Worm (Caenorhabditis elegans) whole organism, L4 larva: Measurements from ENCODE around the gene dolk-1.
A peak's percentile ranks its signal among the peaks of the same experiment; 100 is the strongest.

Source experiments
- D1046.2 ChIP-seq: fragments of 200-800 bp; sonication (Bioruptor generic); IDR thresholded peaks from 2 replicates; pipeline ENCODE4 v1.3.6; 2022; ENCODE audit warnings: missing genetic modification characterization, missing compliant biosample characterization
- F10B5.3 ChIP-seq: sonication (generic microtip); optimal IDR thresholded peaks from 2 replicates; lab custom pipeline; 2016; ENCODE audit warnings: mild to moderate bottlenecking, missing genetic modification characterization, missing compliant biosample characterization
- F26F4.8 ChIP-seq: fragments of 200-800 bp; sonication (Bioruptor generic); conservative IDR thresholded peaks from 2 replicates; pipeline ENCODE4 v1.3.6; 2022; ENCODE audit warnings: missing genetic modification characterization, missing compliant biosample characterization
- F37D6.2 ChIP-seq: sonication (generic microtip); optimal IDR thresholded peaks from 2 replicates; lab custom pipeline; 2016; ENCODE audit warnings: mild to moderate bottlenecking, missing genetic modification characterization, missing compliant biosample characterization
- F44E2.7 ChIP-seq: fragments of 200-800 bp; sonication (Bioruptor generic); IDR thresholded peaks from 2 replicates; pipeline ENCODE4 v2.1.2; 2022; ENCODE audit warnings: missing genetic modification characterization, missing compliant biosample characterization
- F49E8.2 ChIP-seq: sonication (generic microtip); optimal IDR thresholded peaks from 2 replicates; lab custom pipeline; 2016; ENCODE audit warnings: missing compliant biosample characterization, mild to moderate bottlenecking, missing genetic modification characterization, borderline replicate concordance
- R02D3.7 ChIP-seq: fragments of 150-350 bp; sonication (generic microtip); optimal IDR thresholded peaks from 3 replicates; lab custom pipeline; 2014; ENCODE audit warnings: missing biosample characterization, missing genetic modification characterization
- T20F7.1 ChIP-seq: fragments of 200-800 bp; sonication (Bioruptor generic); optimal IDR thresholded peaks from 2 replicates; lab custom pipeline; 2018; ENCODE audit warnings: mild to moderate bottlenecking, missing genetic modification characterization, missing compliant biosample characterization
- Y5F2A.4 ChIP-seq: fragments of 200-800 bp; sonication (Bioruptor generic); optimal IDR thresholded peaks from 2 replicates; lab custom pipeline; 2018; ENCODE audit warnings: mild to moderate bottlenecking, missing genetic modification characterization, missing compliant biosample characterization
- Y75B8A.6 ChIP-seq: fragments of 200-800 bp; sonication (Bioruptor generic); IDR thresholded peaks from 2 replicates; pipeline ENCODE4 v1.3.6; 2022; ENCODE audit warnings: missing genetic modification reagents, missing genetic modification characterization, missing compliant biosample characterization
- ZK337.2 ChIP-seq: fragments of 200-800 bp; sonication (Bioruptor generic); IDR thresholded peaks from 2 replicates; pipeline ENCODE4 v1.3.6; 2022; ENCODE audit warnings: missing genetic modification reagents, missing genetic modification characterization, missing compliant biosample characterization
- aha-1 ChIP-seq: fragments of 150-350 bp; peaks from one replicate; lab custom pipeline; 2014; ENCODE audit warnings: missing biosample characterization, missing genetic modification characterization
- ama-1 ChIP-seq: fragments of 150-350 bp; optimal IDR thresholded peaks from 2 replicates; lab custom pipeline; 2014; ENCODE audit warnings: inconsistent platforms, mixed read lengths
- attf-4 ChIP-seq: sonication (generic microtip); optimal IDR thresholded peaks from 3 replicates; lab custom pipeline; 2017; ENCODE audit warnings: missing biosample characterization, missing genetic modification characterization
- ceh-28 ChIP-seq: fragments of 150-350 bp; optimal IDR thresholded peaks from 2 replicates; lab custom pipeline; 2014; ENCODE audit warnings: missing biosample characterization, missing genetic modification reagents, missing genetic modification characterization
- ceh-32 ChIP-seq: sonication (generic microtip); optimal IDR thresholded peaks from 2 replicates; lab custom pipeline; 2016; ENCODE audit warnings: mild to moderate bottlenecking, missing genetic modification characterization, missing compliant biosample characterization; ENCODE audit not compliant: poor library complexity
- ctbp-1 ChIP-seq: fragments of 200-800 bp; sonication (Bioruptor generic); IDR thresholded peaks from 2 replicates; pipeline ENCODE4 v1.3.6; 2022; ENCODE audit warnings: missing genetic modification reagents, missing genetic modification characterization, missing compliant biosample characterization
- daf-16 ChIP-seq, 3 experiments: sonication (generic microtip); optimal IDR thresholded peaks; 2 replicates each; lab custom pipeline; 2016 to 2017; ENCODE audit warnings: missing genetic modification characterization in 3 of 3, missing genetic modification reagents in 3 of 3, mild to moderate bottlenecking in 2 of 3, missing compliant biosample characterization in 2 of 3, missing biosample characterization in 1 of 3, moderate library complexity in 1 of 3
- daf-19 ChIP-seq: fragments of 200-800 bp; sonication (Bioruptor generic); conservative IDR thresholded peaks from 2 replicates; pipeline ENCODE4 v1.3.6; 2022; ENCODE audit warnings: missing genetic modification characterization, missing compliant biosample characterization
- daf-8 ChIP-seq: fragments of 200-800 bp; sonication (Bioruptor generic); IDR thresholded peaks from 2 replicates; pipeline ENCODE4 v1.3.6; 2022; ENCODE audit warnings: missing genetic modification characterization, missing compliant biosample characterization
- dpl-1 ChIP-seq: fragments of 150-350 bp; optimal IDR thresholded peaks from 2 replicates; lab custom pipeline; 2014; ENCODE audit warnings: missing biosample characterization, missing genetic modification reagents, missing genetic modification characterization
- egl-27 ChIP-seq: sonication (generic microtip); optimal IDR thresholded peaks from 3 replicates; lab custom pipeline; 2017; ENCODE audit warnings: missing biosample characterization, missing genetic modification reagents, missing genetic modification characterization
- fos-1 ChIP-seq: fragments of 150-350 bp; optimal IDR thresholded peaks from 2 replicates; lab custom pipeline; 2014; ENCODE audit warnings: missing biosample characterization, missing genetic modification characterization
- hlh-11 ChIP-seq: fragments of 200-800 bp; sonication (Bioruptor generic); optimal IDR thresholded peaks from 2 replicates; lab custom pipeline; 2018; ENCODE audit warnings: mild to moderate bottlenecking, missing genetic modification characterization, missing compliant biosample characterization
- hmg-1.1 ChIP-seq: fragments of 200-800 bp; sonication (Bioruptor generic); IDR thresholded peaks from 2 replicates; pipeline ENCODE4 v1.3.6; 2022; ENCODE audit warnings: missing genetic modification reagents, missing genetic modification characterization, missing compliant biosample characterization
- jun-1 ChIP-seq: fragments of 150-350 bp; optimal IDR thresholded peaks from 2 replicates; lab custom pipeline; 2014; ENCODE audit warnings: missing biosample characterization, missing genetic modification reagents, missing genetic modification characterization
- lin-1 ChIP-seq: fragments of 200-800 bp; sonication (Bioruptor generic); IDR thresholded peaks from 2 replicates; pipeline ENCODE4 v1.3.6; 2022; ENCODE audit warnings: missing genetic modification reagents, missing genetic modification characterization, missing compliant biosample characterization
- lin-29 ChIP-seq: fragments of 200-800 bp; sonication (Bioruptor generic); IDR thresholded peaks from 2 replicates; pipeline ENCODE4 v1.3.6; 2022; ENCODE audit warnings: missing genetic modification reagents, missing genetic modification characterization, missing compliant biosample characterization
- madf-5 ChIP-seq, 2 experiments: fragments of 200-800 bp; sonication (Bioruptor generic); IDR thresholded peaks; 2 replicates each; pipeline ENCODE4 v1.3.6; 2022; ENCODE audit warnings: missing compliant biosample characterization in 2 of 2, missing genetic modification characterization in 2 of 2
- mdl-1 ChIP-seq, 2 experiments: fragments of 150-350 bp in 1 of 2; sonication (generic microtip) in 1 of 2; optimal IDR thresholded peaks; 2 replicates each; lab custom pipeline; 2014 to 2017; ENCODE audit warnings: missing biosample characterization in 2 of 2, missing genetic modification characterization in 2 of 2
- mdt-29 ChIP-seq: fragments of 200-800 bp; sonication (Bioruptor generic); IDR thresholded peaks from 2 replicates; pipeline ENCODE4 v1.3.6; 2022; ENCODE audit warnings: missing genetic modification reagents, missing genetic modification characterization, missing compliant biosample characterization
- mes-2 ChIP-seq: sonication (generic microtip); optimal IDR thresholded peaks from 2 replicates; lab custom pipeline; 2016; ENCODE audit warnings: missing genotype, mild to moderate bottlenecking, missing genetic modification characterization, missing compliant biosample characterization; ENCODE audit not compliant: poor library complexity, severe bottlenecking
- mxl-2 ChIP-seq: fragments of 200-800 bp; sonication (Bioruptor generic); conservative IDR thresholded peaks from 2 replicates; pipeline ENCODE4 v1.3.6; 2022; ENCODE audit warnings: missing genetic modification reagents, missing genetic modification characterization, missing compliant biosample characterization
- mxl-3 ChIP-seq: fragments of 200-800 bp; sonication (Bioruptor generic); optimal IDR thresholded peaks from 2 replicates; lab custom pipeline; 2018; ENCODE audit warnings: mild to moderate bottlenecking, missing genetic modification characterization, missing compliant biosample characterization
- nhr-10 ChIP-seq: fragments of 150-350 bp; optimal IDR thresholded peaks from 2 replicates; lab custom pipeline; 2014; ENCODE audit warnings: missing biosample characterization, missing genetic modification characterization
- nhr-11 ChIP-seq: fragments of 150-350 bp; optimal IDR thresholded peaks from 2 replicates; lab custom pipeline; 2014; ENCODE audit warnings: missing biosample characterization, missing genetic modification characterization
- nhr-28 ChIP-seq: fragments of 150-350 bp; optimal IDR thresholded peaks from 2 replicates; lab custom pipeline; 2014; ENCODE audit warnings: missing biosample characterization, missing genetic modification characterization
- nhr-41 ChIP-seq: fragments of 200-800 bp; sonication (Bioruptor generic); IDR thresholded peaks from 2 replicates; pipeline ENCODE4 v1.3.6; 2022; ENCODE audit warnings: missing genetic modification reagents, missing genetic modification characterization, missing compliant biosample characterization
- nhr-48 ChIP-seq: sonication (generic microtip); optimal IDR thresholded peaks from 2 replicates; lab custom pipeline; 2016; ENCODE audit warnings: mild to moderate bottlenecking, missing genetic modification characterization, missing compliant biosample characterization
- nhr-6 ChIP-seq: fragments of 150-350 bp; optimal IDR thresholded peaks from 2 replicates; lab custom pipeline; 2014; ENCODE audit warnings: missing biosample characterization, missing genetic modification characterization
- nhr-76 ChIP-seq: fragments of 150-350 bp; optimal IDR thresholded peaks from 2 replicates; lab custom pipeline; 2014; ENCODE audit warnings: missing biosample characterization, missing genetic modification characterization
- nhr-77 ChIP-seq: fragments of 150-350 bp; optimal IDR thresholded peaks from 2 replicates; lab custom pipeline; 2014; ENCODE audit warnings: missing biosample characterization, missing genetic modification characterization
- rbr-2 ChIP-seq: sonication (generic microtip); optimal IDR thresholded peaks from 2 replicates; lab custom pipeline; 2016; ENCODE audit warnings: missing genotype, missing genetic modification characterization, missing compliant biosample characterization
- saeg-2 ChIP-seq: fragments of 200-800 bp; sonication (Bioruptor generic); IDR thresholded peaks from 2 replicates; pipeline ENCODE4 v1.3.6; 2022; ENCODE audit warnings: missing genetic modification reagents, missing genetic modification characterization, missing compliant biosample characterization
- skn-1 ChIP-seq: fragments of 150-350 bp; optimal IDR thresholded peaks from 2 replicates; lab custom pipeline; 2014; ENCODE audit warnings: missing biosample characterization, missing genetic modification characterization
- snpc-1.2 ChIP-seq: fragments of 200-800 bp; sonication (Bioruptor generic); IDR thresholded peaks from 2 replicates; pipeline ENCODE4 v1.3.6; 2022; ENCODE audit warnings: missing genetic modification reagents, missing genetic modification characterization, missing compliant biosample characterization
- snpc-4 ChIP-seq: fragments of 150-350 bp; optimal IDR thresholded peaks from 2 replicates; lab custom pipeline; 2014; ENCODE audit warnings: missing biosample characterization, missing genetic modification characterization
- spr-1 ChIP-seq: sonication (generic microtip); optimal IDR thresholded peaks from 2 replicates; lab custom pipeline; 2016; ENCODE audit warnings: mild to moderate bottlenecking, missing genetic modification characterization, missing compliant biosample characterization
- spr-3 ChIP-seq: fragments of 200-800 bp; sonication (Bioruptor generic); optimal IDR thresholded peaks from 2 replicates; lab custom pipeline; 2018; ENCODE audit warnings: mild to moderate bottlenecking, missing genetic modification characterization, missing compliant biosample characterization
- unc-130 ChIP-seq: sonication (generic microtip); optimal IDR thresholded peaks from 2 replicates; lab custom pipeline; 2016; ENCODE audit warnings: missing genetic modification reagents, missing genetic modification characterization, missing compliant biosample characterization
- vab-7 ChIP-seq: fragments of 200-800 bp; sonication (Bioruptor generic); IDR thresholded peaks from 2 replicates; pipeline ENCODE4 v1.3.6; 2022; ENCODE audit warnings: missing genetic modification reagents, missing genetic modification characterization, missing compliant biosample characterization
- zag-1 ChIP-seq: fragments of 150-350 bp; optimal IDR thresholded peaks from 2 replicates; lab custom pipeline; 2014; ENCODE audit warnings: missing biosample characterization, missing genetic modification characterization
- zip-2 ChIP-seq: fragments of 150-350 bp; optimal IDR thresholded peaks from 2 replicates; lab custom pipeline; 2014; ENCODE audit warnings: missing biosample characterization, missing genetic modification characterization
- ztf-11 ChIP-seq: fragments of 150-350 bp; optimal IDR thresholded peaks from 2 replicates; lab custom pipeline; 2014; ENCODE audit warnings: missing biosample characterization, missing genetic modification characterization

The dolk-1 gene

ce11 chrIII:11947527-11947926 lies 14.1 kb upstream of the dolk-1 start (continued):
- TF ChIP-seq F10B5.3 (tag; lab: Kevin White, UChicago) (no peak), F37D6.2 (tag; lab: Kevin White, UChicago) (no peak), egl-27 (tag; lab: Kevin White, UChicago) (no peak), madf-5 (GFP tag; IDR thresholded peaks at IDR 0.05; lab: Robert Waterston, UW) (no peak), daf-8 (GFP tag; lab: Robert Waterston, UW) (no peak), mxl-2 (GFP tag; lab: Robert Waterston, UW) (no peak), skn-1 (tag; lab: Kevin White, UChicago) (no peak), F44E2.7 (GFP tag; lab: Robert Waterston, UW) (no peak), jun-1 (no peak), ctbp-1 (GFP tag; lab: Robert Waterston, UW) (no peak), nhr-6 (tag; lab: Kevin White, UChicago) (peak; percentile 69), T20F7.1 (no peak), F26F4.8 (GFP tag; lab: Robert Waterston, UW) (no peak), mxl-3 (GFP tag; lab: Kevin White, UChicago) (no peak), ztf-11 (tag; lab: Kevin White, UChicago) (no peak), unc-130 (GFP tag; lab: Kevin White, UChicago) (no peak), ceh-32 (tag; lab: Kevin White, UChicago) (no peak), attf-4 (tag; lab: Kevin White, UChicago) (no peak), vab-7 (GFP tag; lab: Robert Waterston, UW) (no peak), daf-16 (GFP tag; optimal IDR thresholded peaks at IDR 0.05; lab: Kevin White, UChicago) (no peak), daf-16 (tag; optimal IDR thresholded peaks at IDR 0.05; lab: Kevin White, UChicago) (peak; percentile 64), hmg-1.1 (GFP tag; lab: Robert Waterston, UW) (no peak), nhr-41 (no peak), spr-3 (GFP tag; lab: Kevin White, UChicago) (no peak), Y5F2A.4 (GFP tag; lab: Kevin White, UChicago) (no peak), saeg-2 (no peak), nhr-48 (no peak), ZK337.2 (no peak), D1046.2 (GFP tag; lab: Robert Waterston, UW) (no peak), nhr-10 (tag; lab: Kevin White, UChicago) (no peak), hlh-11 (tag; lab: Kevin White, UChicago) (peak; percentile 62), daf-19 (no peak), zag-1 (tag; lab: Kevin White, UChicago) (no peak), mdt-29 (GFP tag; lab: Robert Waterston, UW) (no peak), F49E8.2 (no peak), aha-1 (tag; lab: Kevin White, UChicago) (no peak), R02D3.7 (no peak), lin-29 (GFP tag; lab: Robert Waterston, UW) (no peak), Y75B8A.6 (no peak), nhr-11 (no peak), mes-2 (tag; lab: Kevin White, UChicago) (peak; percentile 61), nhr-28 (tag; lab: Kevin White, UChicago) (peak; percentile 87), spr-1 (tag; lab: Kevin White, UChicago) (no peak), rbr-2 (tag; lab: Kevin White, UChicago) (no peak), fos-1 (tag; lab: Kevin White, UChicago) (no peak), ceh-28 (tag; lab: Kevin White, UChicago) (no peak), dpl-1 (GFP tag; lab: Kevin White, UChicago) (no peak), snpc-1.2 (no peak), nhr-76 (tag; lab: Kevin White, UChicago) (no peak), nhr-77 (no peak), zip-2 (no peak), lin-1 (GFP tag; lab: Robert Waterston, UW) (no peak), mdl-1 (tag; optimal IDR thresholded peaks at IDR 0.05; lab: Kevin White, UChicago) (no peak), ama-1 (lab: Kevin White, UChicago) (no peak), snpc-4 (no peak)
